Worm (Caenorhabditis elegans): ENCODE results near the gene ced-3.
A peak's percentile ranks its signal among the peaks of the same experiment; 100 is the strongest.

Gene ced-3

ce11 chrIV:13244024-13244423 lies 40.1 kb upstream of the ced-3 start, which contains the start of gene cox-11:
Gene cox-11 (plus strand): TSS chrIV:13244324.
- no peak for TF ChIP-seq tbx-8 (GFP tag; optimal IDR thresholded peaks at IDR 0.05)
- TF ChIP-seq nhr-2 (tag; optimal IDR thresholded peaks at IDR 0.05): no peak
- TF ChIP-seq lsy-2 (tag; optimal IDR thresholded peaks at IDR 0.05): no peak
- no peak for TF ChIP-seq nhr-76 (tag; optimal IDR thresholded peaks at IDR 0.05)
- no peak for TF ChIP-seq ham-2 (GFP tag; optimal IDR thresholded peaks at IDR 0.05)
- no peak for TF ChIP-seq M03D4.4 (tag; optimal IDR thresholded peaks at IDR 0.05)
- no peak for TF ChIP-seq nhr-237 (tag; optimal IDR thresholded peaks at IDR 0.05)
- TF ChIP-seq hlh-1 (tag; optimal IDR thresholded peaks at IDR 0.05): no peak
- TF ChIP-seq mep-1 (tag; optimal IDR thresholded peaks at IDR 0.05): no peak
- TF ChIP-seq ceh-83 (GFP tag; optimal IDR thresholded peaks at IDR 0.05): no peak
- no peak for TF ChIP-seq ceh-39 (tag; optimal IDR thresholded peaks at IDR 0.05)
- no peak for TF ChIP-seq lin-13 (tag; optimal IDR thresholded peaks at IDR 0.05)
- no peak for TF ChIP-seq unc-120 (tag; optimal IDR thresholded peaks at IDR 0.05; ENCODE audit: poor library complexity, severe bottlenecking)
- TF ChIP-seq sem-2 (GFP tag; optimal IDR thresholded peaks at IDR 0.05): no peak
- no peak for TF ChIP-seq nhr-28 (tag; optimal IDR thresholded peaks at IDR 0.05)
- TF ChIP-seq mls-2 (tag; optimal IDR thresholded peaks at IDR 0.05): no peak

DNA sequence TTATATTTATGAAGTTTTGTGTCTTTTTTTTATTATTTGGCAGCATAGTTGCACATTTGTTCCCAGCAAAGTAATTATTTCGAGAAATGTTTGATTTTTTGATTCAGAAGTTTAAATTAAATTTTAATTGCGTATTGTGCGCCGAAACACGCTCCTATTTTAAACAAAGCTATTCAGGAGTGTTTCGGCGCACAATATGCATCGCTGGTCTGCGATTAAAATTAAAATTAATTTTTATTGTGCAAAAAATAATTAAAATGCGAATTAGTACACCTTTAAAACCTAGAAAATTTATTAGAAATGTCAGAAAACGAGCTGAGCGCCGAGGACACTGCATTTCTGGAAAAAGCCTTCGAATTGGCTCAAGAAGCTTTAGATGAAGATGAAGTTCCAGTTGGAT lies 39.4 kb upstream of the ced-3 start, which contains the start of gene JC8.4:
JC8.4 (plus strand) TSS at position 301 of the 400 bp plus-strand sequence.
- TF ChIP-seq elt-3 (tag; optimal IDR thresholded peaks at IDR 0.05): no peak

ce11 chrIV:13241340-13241739 lies 37.4 kb upstream of the ced-3 start:
- no peak for TF ChIP-seq unc-120 (tag; optimal IDR thresholded peaks at IDR 0.05; ENCODE audit: poor library complexity, severe bottlenecking)
- no peak for TF ChIP-seq unc-39 (tag; optimal IDR thresholded peaks at IDR 0.05)
- no peak for TF ChIP-seq lin-32 (GFP tag; optimal IDR thresholded peaks at IDR 0.05)
- TF ChIP-seq blmp-1 (tag; optimal IDR thresholded peaks at IDR 0.05): no peak
- TF ChIP-seq sptf-1 (tag; optimal IDR thresholded peaks at IDR 0.05): no peak
- TF ChIP-seq bed-3 (GFP tag; optimal IDR thresholded peaks at IDR 0.05): no peak
- TF ChIP-seq snpc-4 (tag; optimal IDR thresholded peaks at IDR 0.05): no peak
- no peak for TF ChIP-seq mls-2 (tag; optimal IDR thresholded peaks at IDR 0.05)
- no peak for TF ChIP-seq nhr-12 (tag; optimal IDR thresholded peaks at IDR 0.05)
- TF ChIP-seq tbx-8 (GFP tag; optimal IDR thresholded peaks at IDR 0.05): no peak
- no peak for TF ChIP-seq ceh-83 (GFP tag; optimal IDR thresholded peaks at IDR 0.05)
- no peak for TF ChIP-seq unc-62 (GFP tag; optimal IDR thresholded peaks at IDR 0.05)
- TF ChIP-seq ham-2 (GFP tag; optimal IDR thresholded peaks at IDR 0.05): no peak
- TF ChIP-seq pha-4 (tag; optimal IDR thresholded peaks at IDR 0.05): no peak
- no peak for TF ChIP-seq flh-1 (GFP tag; optimal IDR thresholded peaks at IDR 0.05)
- TF ChIP-seq elt-1 (tag; optimal IDR thresholded peaks at IDR 0.05; ENCODE audit: borderline replicate concordance, insufficient read depth): no peak

- TF ChIP-seq M03D4.4 (tag; optimal IDR thresholded peaks at IDR 0.05) (no peak), unc-120 (tag; optimal IDR thresholded peaks at IDR 0.05; ENCODE audit: poor library complexity, severe bottlenecking) (no peak), nhr-12 (tag; optimal IDR thresholded peaks at IDR 0.05) (no peak), unc-62 (GFP tag; optimal IDR thresholded peaks at IDR 0.05) (no peak), sem-2 (GFP tag; optimal IDR thresholded peaks at IDR 0.05) (no peak), tbx-8 (GFP tag; optimal IDR thresholded peaks at IDR 0.05) (no peak)
These were observed 36.9 kb upstream of the ced-3 start, which contains the start of gene lin-54 for ce11 chrIV:13240842-13241143. Gene lin-54 (plus strand): TSS chrIV:13241044.

DNA sequence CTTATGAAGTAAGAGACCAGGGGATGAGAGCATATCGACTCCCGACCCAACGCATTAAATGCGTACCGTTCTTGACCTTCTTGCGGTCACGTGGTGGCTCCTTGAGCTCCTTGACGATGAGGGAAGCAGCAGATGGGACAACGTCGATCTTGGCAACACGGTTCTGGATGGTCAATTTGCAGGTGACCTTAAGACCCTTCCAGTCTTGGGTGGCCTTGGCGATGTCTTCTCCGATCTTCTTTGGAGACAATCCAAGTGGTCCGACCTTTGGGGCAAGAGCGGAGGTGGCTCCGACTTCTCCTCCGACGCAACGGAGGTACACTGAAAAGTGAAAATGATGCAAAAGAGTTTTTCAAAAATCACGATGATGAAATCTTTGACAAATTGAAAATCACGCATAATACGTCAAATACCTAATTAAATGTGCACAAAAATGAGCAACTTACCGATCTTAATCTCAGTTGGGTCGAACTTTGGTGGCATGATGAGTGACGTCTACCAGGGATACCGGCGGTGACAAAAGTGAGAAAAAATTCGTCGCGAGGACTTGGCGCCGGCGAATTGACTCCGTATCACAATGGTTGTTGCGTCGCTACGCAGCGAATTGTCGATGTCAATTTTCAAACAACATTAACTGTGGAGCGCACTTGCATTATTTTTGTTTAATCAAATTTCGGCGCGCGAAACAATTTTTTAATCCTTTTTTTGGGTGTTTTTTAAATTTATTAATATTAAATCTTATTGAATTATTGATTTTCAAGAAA lies 36.3 kb upstream of the ced-3 start, which contains the start of gene rpl-12:
rpl-12 (minus strand) TSS at position 574 of the 764 bp plus-strand sequence.
- TF ChIP-seq mep-1 (tag; optimal IDR thresholded peaks at IDR 0.05) (peak; percentile 99), ceh-83 (GFP tag; optimal IDR thresholded peaks at IDR 0.05) (peak; percentile 67), mls-2 (tag; optimal IDR thresholded peaks at IDR 0.05) (peak; percentile 75), nhr-28 (tag; optimal IDR thresholded peaks at IDR 0.05) (no peak), unc-120 (tag; optimal IDR thresholded peaks at IDR 0.05; ENCODE audit: poor library complexity, severe bottlenecking) (peak; percentile 75), hlh-1 (tag; optimal IDR thresholded peaks at IDR 0.05) (peak; percentile 71), ceh-43 (GFP tag; optimal IDR thresholded peaks at IDR 0.05) (peak; percentile 67), pha-4 (tag; optimal IDR thresholded peaks at IDR 0.05) (peak; percentile 99), unc-62 (GFP tag; optimal IDR thresholded peaks at IDR 0.05) (peak; percentile 94), blmp-1 (tag; optimal IDR thresholded peaks at IDR 0.05) (peak; percentile 52), M03D4.4 (tag; optimal IDR thresholded peaks at IDR 0.05) (peak; percentile 74), zip-8 (tag; optimal IDR thresholded peaks at IDR 0.05) (peak; percentile 54), sptf-1 (tag; optimal IDR thresholded peaks at IDR 0.05) (peak; percentile 89), mab-5 (tag; optimal IDR thresholded peaks at IDR 0.05) (peak; percentile 83), ceh-39 (tag; optimal IDR thresholded peaks at IDR 0.05) (peak; percentile 94), flh-1 (GFP tag; optimal IDR thresholded peaks at IDR 0.05) (no peak), elt-1 (tag; optimal IDR thresholded peaks at IDR 0.05; ENCODE audit: borderline replicate concordance, insufficient read depth) (no peak), nhr-12 (tag; optimal IDR thresholded peaks at IDR 0.05) (peak; percentile 75), bed-3 (GFP tag; optimal IDR thresholded peaks at IDR 0.05) (no peak), snpc-4 (tag; optimal IDR thresholded peaks at IDR 0.05) (no peak), nhr-237 (tag; optimal IDR thresholded peaks at IDR 0.05) (peak; percentile 97), lin-32 (GFP tag; optimal IDR thresholded peaks at IDR 0.05) (peak; percentile 3), lsy-2 (tag; optimal IDR thresholded peaks at IDR 0.05) (peak; percentile 92), ham-2 (GFP tag; optimal IDR thresholded peaks at IDR 0.05) (peak; percentile 23), lin-13 (tag; optimal IDR thresholded peaks at IDR 0.05) (peak; percentile 96), ces-1 (GFP tag; optimal IDR thresholded peaks at IDR 0.05) (peak; percentile 100), nhr-2 (tag; optimal IDR thresholded peaks at IDR 0.05) (no peak), tbx-8 (GFP tag; optimal IDR thresholded peaks at IDR 0.05) (peak; percentile 45), ztf-11 (tag; optimal IDR thresholded peaks at IDR 0.05) (peak; percentile 75), cnd-1 (tag; optimal IDR thresholded peaks at IDR 0.05) (peak; percentile 84), elt-3 (tag; optimal IDR thresholded peaks at IDR 0.05) (peak; percentile 84), unc-39 (tag; optimal IDR thresholded peaks at IDR 0.05) (peak; percentile 75), nhr-76 (tag; optimal IDR thresholded peaks at IDR 0.05) (no peak), drap-1 (GFP tag; optimal IDR thresholded peaks at IDR 0.05) (peak; percentile 80), sem-2 (GFP tag; optimal IDR thresholded peaks at IDR 0.05) (no peak)
